Fruit fly (Drosophila melanogaster) whole organism, adult: ENCODE measurements around the gene Pp1-87B.

ENCODE experiments used
- CG11617 ChIP-seq: fragments of 200-800 bp; sonication (Bioruptor generic); optimal IDR thresholded peaks from 2 replicates; lab custom pipeline; 2017; ENCODE audit warnings: mild to moderate bottlenecking, missing biosample characterization, missing genetic modification reagents, missing genetic modification characterization
- CG12768 ChIP-seq: fragments of 200-800 bp; sonication (Bioruptor generic); optimal IDR thresholded peaks from 2 replicates; lab custom pipeline; 2017; ENCODE audit warnings: missing biosample characterization, missing genetic modification characterization, mild to moderate bottlenecking, moderate library complexity, missing genetic modification reagents
- CG14711 ChIP-seq: fragments of 200-800 bp; sonication (Bioruptor generic); optimal IDR thresholded peaks from 2 replicates; lab custom pipeline; 2018; ENCODE audit warnings: missing biosample characterization, mild to moderate bottlenecking, missing genetic modification characterization, moderate library complexity
- CG1620 ChIP-seq: fragments of 200-800 bp; sonication (Bioruptor generic); optimal IDR thresholded peaks from 2 replicates; lab custom pipeline; 2016; ENCODE audit warnings: missing biosample characterization, missing genetic modification characterization
- CG33017 ChIP-seq: fragments of 200-800 bp; sonication (Bioruptor generic); optimal IDR thresholded peaks from 2 replicates; lab custom pipeline; 2018; ENCODE audit warnings: missing biosample characterization, mild to moderate bottlenecking, missing genetic modification characterization, moderate library complexity
- CG5204 ChIP-seq: fragments of 200-800 bp; sonication (Bioruptor generic); optimal IDR thresholded peaks from 2 replicates; lab custom pipeline; 2016; ENCODE audit warnings: missing biosample characterization, missing genetic modification characterization
- CG7045 ChIP-seq: fragments of 200-800 bp; sonication (Bioruptor generic); optimal IDR thresholded peaks from 2 replicates; lab custom pipeline; 2017; ENCODE audit warnings: missing biosample characterization, mild to moderate bottlenecking, missing genetic modification characterization
- CG7101 ChIP-seq: fragments of 200-800 bp; sonication (Bioruptor generic); optimal IDR thresholded peaks from 2 replicates; lab custom pipeline; 2018; ENCODE audit warnings: missing biosample characterization, mild to moderate bottlenecking, missing genetic modification characterization, moderate library complexity
- Clk ChIP-seq: fragments of 200-800 bp; sonication (Bioruptor generic); optimal IDR thresholded peaks from 2 replicates; lab custom pipeline; 2017; ENCODE audit warnings: missing biosample characterization, missing genetic modification characterization
- Crg-1 ChIP-seq: fragments of 200-800 bp; sonication (Bioruptor generic); optimal IDR thresholded peaks from 2 replicates; lab custom pipeline; 2016; ENCODE audit warnings: missing biosample characterization, missing genetic modification characterization
- Hr96 ChIP-seq: fragments of 200-800 bp; sonication (Bioruptor generic); optimal IDR thresholded peaks from 2 replicates; lab custom pipeline; 2016; ENCODE audit warnings: missing biosample characterization, missing genetic modification characterization
- Mnt ChIP-seq: fragments of 200-800 bp; sonication (Bioruptor generic); optimal IDR thresholded peaks from 2 replicates; lab custom pipeline; 2016; ENCODE audit warnings: missing biosample characterization, mild to moderate bottlenecking, missing genetic modification characterization
- bab1 ChIP-seq: fragments of 200-800 bp; sonication (Bioruptor generic); optimal IDR thresholded peaks from 3 replicates; lab custom pipeline; 2019; ENCODE audit warnings: missing biosample characterization, mild to moderate bottlenecking, missing genetic modification characterization, moderate library complexity
- cic ChIP-seq: fragments of 200-800 bp; sonication (Bioruptor generic); optimal IDR thresholded peaks from 2 replicates; lab custom pipeline; 2017; ENCODE audit warnings: missing biosample characterization, mild to moderate bottlenecking, missing genetic modification characterization, moderate library complexity
- cnc ChIP-seq, 2 experiments: fragments of >200 bp; optimal IDR thresholded peaks; 2 replicates each; lab custom pipeline; 2017
- kay ChIP-seq: fragments of 200-800 bp; sonication (Bioruptor generic); peaks from one replicate; lab custom pipeline; 2016; ENCODE audit warnings: missing biosample characterization, missing genetic modification characterization, borderline replicate concordance
- ovo ChIP-seq: fragments of 200-800 bp; sonication (Bioruptor generic); optimal IDR thresholded peaks from 2 replicates; lab custom pipeline; 2016; ENCODE audit warnings: missing biosample characterization, missing genetic modification characterization
- pad ChIP-seq: fragments of 200-800 bp; sonication (Bioruptor generic); optimal IDR thresholded peaks from 3 replicates; lab custom pipeline; 2017; ENCODE audit warnings: missing biosample characterization, missing genetic modification characterization, mild to moderate bottlenecking, moderate library complexity, missing genetic modification reagents
- tj ChIP-seq: fragments of 200-800 bp; sonication (Bioruptor generic); optimal IDR thresholded peaks from 3 replicates; lab custom pipeline; 2017; ENCODE audit warnings: missing biosample characterization, mild to moderate bottlenecking, missing genetic modification characterization, moderate library complexity
- toe ChIP-seq: fragments of 200-800 bp; sonication (Bioruptor generic); optimal IDR thresholded peaks from 2 replicates; lab custom pipeline; 2016; ENCODE audit warnings: missing biosample characterization, missing genetic modification characterization

Pp1-87B gene

DNA sequence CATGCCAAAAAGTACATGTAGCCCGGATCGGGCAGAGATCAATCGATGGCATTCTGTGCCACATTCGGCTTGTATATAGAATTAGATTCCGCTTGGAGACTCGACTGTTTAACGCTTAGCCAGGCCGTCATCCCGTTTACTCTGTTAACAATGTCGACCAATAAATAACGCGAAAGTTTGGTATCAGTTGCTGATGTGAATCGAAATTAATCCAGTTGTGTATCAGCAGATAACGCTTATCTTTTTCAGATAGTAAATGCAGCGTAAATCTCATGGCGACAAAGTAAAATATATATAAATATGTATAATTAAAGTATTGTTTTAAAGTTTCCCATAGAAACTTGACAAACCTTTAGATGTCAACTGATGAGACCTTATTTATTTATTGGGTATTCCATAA is 14.3 kb downstream of the Pp1-87B start:
- TF ChIP-seq CG1620 = no peak
- TF ChIP-seq cnc (optimal IDR thresholded peaks at IDR 0.05; lab: Kevin White, UChicago) = no peak
- TF ChIP-seq Crg-1 (GFP tag; lab: Kevin White, UChicago) = no peak
- no peak for TF ChIP-seq Mnt
- TF ChIP-seq ovo (GFP tag; lab: Kevin White, UChicago) = no peak
- no peak for TF ChIP-seq bab1 (GFP tag; lab: Kevin White, UChicago)
- TF ChIP-seq CG12768 (GFP tag; lab: Kevin White, UChicago) = no peak
- TF ChIP-seq pad = no peak
- TF ChIP-seq toe = no peak
- TF ChIP-seq cic = no peak
- TF ChIP-seq CG14711 (tag; lab: Kevin White, UChicago) = no peak
- TF ChIP-seq Hr96 (GFP tag; lab: Kevin White, UChicago) = no peak
- TF ChIP-seq CG7045 (GFP tag; lab: Kevin White, UChicago) = no peak
- TF ChIP-seq Clk (GFP tag; lab: Kevin White, UChicago) = no peak
- no peak for TF ChIP-seq CG33017 (tag; lab: Kevin White, UChicago)
- TF ChIP-seq CG5204 (GFP tag; lab: Kevin White, UChicago) = no peak
- TF ChIP-seq CG7101 = no peak
- no peak for TF ChIP-seq CG11617 (GFP tag; lab: Kevin White, UChicago)
- TF ChIP-seq tj (GFP tag; lab: Kevin White, UChicago) = no peak

DNA sequence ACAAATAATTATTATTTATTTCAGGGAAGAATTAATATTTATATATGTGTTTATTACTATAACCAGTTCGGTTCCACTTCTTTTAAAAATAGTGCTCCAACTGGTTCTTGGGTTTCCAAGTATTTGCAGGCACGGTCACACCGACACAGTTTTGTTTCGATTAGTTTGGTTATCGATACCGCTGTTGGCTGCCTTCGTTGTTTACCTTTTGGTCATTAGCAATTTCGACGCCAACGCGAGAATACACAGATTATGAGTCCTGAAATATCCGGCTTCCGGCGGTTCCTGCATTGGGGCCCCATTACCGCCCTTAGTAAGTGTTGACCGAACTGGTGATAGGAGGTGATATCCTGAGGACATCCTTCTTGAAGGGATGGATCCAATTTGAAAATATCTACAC is 17.6 kb downstream of the Pp1-87B start, which contains the start of gene CG5196:
Gene CG5196, plus strand, starts transcription at position 157 of the 400 bp plus-strand sequence.
- TF ChIP-seq CG12768 (GFP tag; lab: Kevin White, UChicago) = no peak
- TF ChIP-seq CG1620 = peak; percentile 20
- TF ChIP-seq Clk (GFP tag; lab: Kevin White, UChicago) = no peak
- TF ChIP-seq ovo (GFP tag; lab: Kevin White, UChicago) = no peak
- TF ChIP-seq CG7101 = peak; percentile 35
- TF ChIP-seq CG7045 (GFP tag; lab: Kevin White, UChicago) = no peak
- TF ChIP-seq cic = peak; percentile 2
- TF ChIP-seq toe = no peak
- TF ChIP-seq bab1 (GFP tag; lab: Kevin White, UChicago) = peak; percentile 60
- peak; percentile 2 for TF ChIP-seq CG14711 (tag; lab: Kevin White, UChicago)
- peak; percentile 50 for TF ChIP-seq Mnt
- peak; percentile 8 for TF ChIP-seq CG11617 (GFP tag; lab: Kevin White, UChicago)
- no peak for TF ChIP-seq cnc (optimal IDR thresholded peaks at IDR 0.05; lab: Kevin White, UChicago)

DNA sequence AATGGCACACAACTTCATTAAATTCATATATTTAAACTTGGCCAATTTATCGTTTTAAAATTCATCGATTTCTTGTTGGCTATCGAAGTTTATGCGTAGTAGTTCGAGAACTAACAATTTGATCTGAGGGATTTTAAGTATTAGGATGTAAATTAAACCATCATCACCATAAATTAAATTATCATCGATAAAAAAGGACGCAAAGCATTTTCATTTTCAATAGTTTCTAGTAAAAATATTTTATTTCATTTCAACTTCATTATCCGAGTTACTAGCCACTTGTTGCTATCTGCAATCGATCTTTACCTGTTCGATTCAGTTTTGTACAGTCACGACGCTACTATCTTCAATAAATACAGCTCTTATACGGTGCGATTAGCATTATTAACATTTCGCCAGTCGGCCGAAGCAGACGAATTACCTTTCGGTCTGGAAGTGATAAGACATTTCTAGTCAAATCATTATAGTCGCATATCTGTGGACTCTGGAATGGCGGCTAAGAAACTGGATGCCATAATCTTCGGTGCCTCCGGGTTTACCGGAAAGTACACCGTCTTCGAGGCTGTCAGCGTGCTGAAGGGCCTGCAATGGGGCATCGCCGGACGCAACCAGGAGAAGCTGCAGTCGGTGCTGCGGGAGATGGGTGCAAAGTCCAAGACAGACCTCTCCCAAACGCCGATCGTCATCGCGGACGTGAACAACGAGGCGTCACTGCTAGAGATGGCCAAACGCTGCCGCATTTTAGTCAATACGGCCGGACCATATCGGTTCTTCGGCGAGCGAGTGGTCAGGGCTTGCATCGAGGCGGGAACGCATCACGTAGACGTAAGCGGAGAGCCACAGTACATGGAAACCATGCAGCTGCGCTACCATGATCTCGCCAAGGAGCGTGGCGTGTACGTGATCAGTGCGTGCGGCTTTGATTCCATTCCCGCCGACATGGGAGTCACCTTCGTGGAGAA is 19.2 kb downstream of the Pp1-87B start, which contains the start of gene CG5167:
Gene CG5167, plus strand, starts transcription at position 298 of the 962 bp plus-strand sequence.
- TF ChIP-seq bab1 (GFP tag; lab: Kevin White, UChicago) = peak; percentile 60
- TF ChIP-seq pad = no peak
- peak; percentile 47 for TF ChIP-seq cic
- peak; percentile 96 for TF ChIP-seq CG12768 (GFP tag; lab: Kevin White, UChicago)
- TF ChIP-seq Mnt = peak; percentile 33
- TF ChIP-seq CG11617 (GFP tag; lab: Kevin White, UChicago) = peak; percentile 70
- TF ChIP-seq cnc (optimal IDR thresholded peaks at IDR 0.05; lab: Kevin White, UChicago) = peak in 1 of 2 experiments; percentile 79
- peak; percentile 28 for TF ChIP-seq tj (GFP tag; lab: Kevin White, UChicago)
- no peak for TF ChIP-seq CG1620
- peak; percentile 65 for TF ChIP-seq CG14711 (tag; lab: Kevin White, UChicago)
- TF ChIP-seq CG33017 (tag; lab: Kevin White, UChicago) = peak; percentile 69
- no peak for TF ChIP-seq Crg-1 (GFP tag; lab: Kevin White, UChicago)
- TF ChIP-seq CG5204 (GFP tag; lab: Kevin White, UChicago) = no peak
- peak; percentile 70 for TF ChIP-seq toe
- TF ChIP-seq Hr96 (GFP tag; lab: Kevin White, UChicago) = peak; percentile 57
- no peak for TF ChIP-seq kay (GFP tag; lab: Kevin White, UChicago)
- TF ChIP-seq Clk (GFP tag; lab: Kevin White, UChicago) = no peak
- peak; percentile 25 for TF ChIP-seq ovo (GFP tag; lab: Kevin White, UChicago)
- peak; percentile 59 for TF ChIP-seq CG7101
- peak; percentile 24 for TF ChIP-seq CG7045 (GFP tag; lab: Kevin White, UChicago)

DNA sequence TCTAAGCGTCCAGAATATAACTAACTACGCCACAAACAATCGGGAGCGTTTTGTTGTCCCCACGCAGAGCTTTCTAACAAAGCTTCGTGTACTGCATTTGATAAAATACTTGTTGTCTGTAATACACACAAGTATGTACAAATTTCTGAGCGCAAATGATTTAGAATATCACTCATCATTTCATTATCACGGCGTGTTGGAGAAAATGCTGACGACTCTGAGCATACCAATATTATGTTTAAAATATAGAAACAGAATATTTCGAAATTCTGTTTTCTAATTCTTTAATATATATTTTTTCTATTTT is 19.8 kb downstream of the Pp1-87B start, which contains the start of gene Cyp9f2:
Gene Cyp9f2, minus strand, starts transcription at position 101 of the 307 bp plus-strand sequence.
- TF ChIP-seq cic = peak; percentile 69
- TF ChIP-seq CG1620 = no peak

DNA sequence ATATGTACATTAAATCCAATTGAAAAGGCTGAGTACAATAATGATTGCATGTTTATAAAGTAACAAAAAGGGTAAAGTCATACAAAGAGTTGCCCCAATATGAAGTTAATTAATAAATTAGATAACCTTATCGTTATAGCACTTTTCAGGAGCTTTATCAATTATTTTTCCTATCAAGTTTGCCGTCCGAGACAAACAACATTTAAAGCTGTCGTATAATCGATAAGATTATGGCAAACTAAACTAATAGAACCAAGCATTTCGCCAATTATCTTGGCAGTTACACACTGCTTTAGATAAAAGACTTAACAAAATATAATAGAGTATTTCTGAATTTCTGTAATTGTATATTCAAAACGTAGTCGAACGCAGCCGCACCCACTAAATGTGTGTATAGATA is 20.6 kb downstream of the Pp1-87B start:
- TF ChIP-seq kay (GFP tag; lab: Kevin White, UChicago) (peak; percentile 77), Mnt (no peak)

DNA sequence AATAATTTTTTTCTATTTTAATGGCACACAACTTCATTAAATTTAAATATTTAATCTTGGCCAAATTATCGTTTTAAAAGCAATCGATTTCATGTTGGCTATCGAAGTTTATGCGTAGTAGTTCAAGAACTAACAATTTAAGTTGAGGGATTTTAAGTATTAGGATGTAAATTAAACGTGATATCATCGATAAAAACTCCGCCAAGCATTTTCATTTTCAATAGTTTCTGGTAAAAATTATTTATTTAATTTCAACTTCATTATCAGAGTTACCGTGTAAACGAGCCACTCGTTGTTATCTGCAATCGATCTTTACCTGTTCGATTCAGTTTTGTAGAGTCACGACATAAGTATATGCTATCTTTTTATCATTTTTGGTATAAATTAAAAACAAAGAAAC is 22.8 kb downstream of the Pp1-87B start:
- TF ChIP-seq Clk (GFP tag; lab: Kevin White, UChicago) (peak; percentile 95), bab1 (GFP tag; lab: Kevin White, UChicago) (peak; percentile 98), Mnt (peak; percentile 91), Hr96 (GFP tag; lab: Kevin White, UChicago) (peak; percentile 96), CG7045 (GFP tag; lab: Kevin White, UChicago) (peak; percentile 100), Crg-1 (GFP tag; lab: Kevin White, UChicago) (peak; percentile 85), cnc (optimal IDR thresholded peaks at IDR 0.05; lab: Kevin White, UChicago) (no peak), CG11617 (GFP tag; lab: Kevin White, UChicago) (peak; percentile 97), CG7101 (peak; percentile 99), ovo (GFP tag; lab: Kevin White, UChicago) (peak; percentile 86), CG33017 (tag; lab: Kevin White, UChicago) (peak; percentile 99), CG5204 (GFP tag; lab: Kevin White, UChicago) (peak; percentile 96), toe (peak; percentile 96), cic (peak; percentile 88), CG12768 (GFP tag; lab: Kevin White, UChicago) (peak; percentile 98), pad (peak; percentile 87), CG1620 (peak; percentile 86), tj (GFP tag; lab: Kevin White, UChicago) (peak; percentile 79), kay (GFP tag; lab: Kevin White, UChicago) (peak; percentile 99), CG14711 (tag; lab: Kevin White, UChicago) (peak; percentile 96)
